Worm (Caenorhabditis elegans): ENCODE data around the gene F58F12.1.
A peak's percentile ranks its signal among the peaks of the same experiment; 100 is the strongest.

F58F12.1 gene

DNA sequence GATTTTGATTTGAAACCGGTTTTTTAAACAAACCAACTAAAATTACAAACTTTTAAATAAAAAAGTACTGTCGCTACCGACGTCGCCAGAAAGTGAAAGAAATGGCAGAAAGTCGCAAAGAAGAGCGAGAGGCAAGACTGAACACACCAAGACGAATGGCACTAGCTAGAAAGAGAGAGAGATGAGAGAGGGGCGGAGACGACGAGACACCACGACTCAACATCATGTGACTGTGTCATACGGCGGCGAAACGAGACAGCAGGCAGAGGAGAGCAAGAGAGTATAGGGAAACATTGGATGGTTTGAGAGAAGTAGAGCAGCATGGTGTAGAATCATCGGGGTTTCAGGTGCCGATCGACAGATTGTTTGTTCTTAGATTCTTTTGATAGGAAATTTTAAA is 35.1 kb upstream of the F58F12.1 start (continued):
- TF ChIP-seq hlh-17 (GFP tag; optimal IDR thresholded peaks at IDR 0.05; ENCODE audit: borderline replicate concordance) (no peak), mep-1 (tag; optimal IDR thresholded peaks at IDR 0.05) (peak; percentile 95), ztf-4 (tag; optimal IDR thresholded peaks at IDR 0.05) (peak; percentile 96), fkh-8 (tag; optimal IDR thresholded peaks at IDR 0.05) (peak; percentile 88), pag-3 (tag; optimal IDR thresholded peaks at IDR 0.05; ENCODE audit: borderline replicate concordance, insufficient read depth) (no peak), snpc-4 (tag; optimal IDR thresholded peaks at IDR 0.05) (peak; percentile 60), egl-13 (tag; optimal IDR thresholded peaks at IDR 0.05) (peak; percentile 46), pqm-1 (tag; optimal IDR thresholded peaks at IDR 0.05) (no peak), nhr-77 (tag; optimal IDR thresholded peaks at IDR 0.05) (peak; percentile 28), nhr-28 (tag; optimal IDR thresholded peaks at IDR 0.05) (no peak), nhr-85 (tag) (peak; percentile 89), nhr-47 (tag; optimal IDR thresholded peaks at IDR 0.05) (peak; percentile 94), F16B12.6 (tag; optimal IDR thresholded peaks at IDR 0.05) (no peak), irx-1 (tag; optimal IDR thresholded peaks at IDR 0.05) (peak; percentile 74), isw-1 (GFP tag; IDR thresholded peaks at IDR 0.05) (peak; percentile 67), C16A3.4 (tag; optimal IDR thresholded peaks at IDR 0.05) (peak; percentile 83), unc-130 (tag; optimal IDR thresholded peaks at IDR 0.05) (peak; percentile 66), pax-3 (tag; optimal IDR thresholded peaks at IDR 0.05) (peak; percentile 41), dsc-1 (tag; optimal IDR thresholded peaks at IDR 0.05) (peak; percentile 82), elt-3 (tag; optimal IDR thresholded peaks at IDR 0.05) (peak in 5 of 6 experiments; percentile 19 to 93 (median 59)), unc-62 (GFP tag; optimal IDR thresholded peaks at IDR 0.05) (no peak), unc-86 (tag; optimal IDR thresholded peaks at IDR 0.05) (peak; percentile 91), lin-14 (GFP tag; optimal IDR thresholded peaks at IDR 0.05) (peak; percentile 96), ceh-63 (GFP tag; optimal IDR thresholded peaks at IDR 0.05) (no peak), tbx-2 (tag; optimal IDR thresholded peaks at IDR 0.05) (peak; percentile 94), sptf-1 (tag; optimal IDR thresholded peaks at IDR 0.05) (no peak), zag-1 (tag; optimal IDR thresholded peaks at IDR 0.05) (no peak), ceh-88 (GFP tag; IDR thresholded peaks at IDR 0.05) (no peak; the same call in 1 of the 2 replicates), lir-3 (tag; optimal IDR thresholded peaks at IDR 0.05; ENCODE audit: poor library complexity) (peak; percentile 78), ceh-90 (tag; optimal IDR thresholded peaks at IDR 0.05) (no peak), tlp-1 (tag; optimal IDR thresholded peaks at IDR 0.05) (no peak), nhr-71 (tag; optimal IDR thresholded peaks at IDR 0.05) (peak; percentile 97), swsn-7 (tag; optimal IDR thresholded peaks at IDR 0.05) (peak; percentile 94), ceh-8 (GFP tag; optimal IDR thresholded peaks at IDR 0.05) (peak; percentile 73), C34B4.2 (tag; optimal IDR thresholded peaks at IDR 0.05) (no peak), sox-4 (tag; optimal IDR thresholded peaks at IDR 0.05) (peak; percentile 69), lin-35 (GFP tag; optimal IDR thresholded peaks at IDR 0.05) (peak; percentile 81 to 89), rnt-1 (tag; optimal IDR thresholded peaks at IDR 0.05) (peak; percentile 90), C04F5.9 (tag; optimal IDR thresholded peaks at IDR 0.05) (peak; percentile 2), nhr-90 (tag; optimal IDR thresholded peaks at IDR 0.05; ENCODE audit: poor library complexity) (peak; percentile 93), ets-5 (GFP tag; IDR thresholded peaks at IDR 0.05) (no peak), unc-98 (GFP tag; IDR thresholded peaks at IDR 0.05) (no peak), nhr-12 (tag; optimal IDR thresholded peaks at IDR 0.05) (no peak), lin-13 (GFP tag; optimal IDR thresholded peaks at IDR 0.05) (peak; percentile 89), fkh-4 (tag; optimal IDR thresholded peaks at IDR 0.05; ENCODE audit: borderline replicate concordance) (no peak), hpl-2 (GFP tag; optimal IDR thresholded peaks at IDR 0.05) (peak; percentile 81), dpl-1 (GFP tag; optimal IDR thresholded peaks at IDR 0.05) (peak; percentile 58 to 76 (median 66)), zip-4 (GFP tag; optimal IDR thresholded peaks at IDR 0.05) (peak; percentile 66), xbp-1 (tag; optimal IDR thresholded peaks at IDR 0.05) (peak; percentile 90)

Measured in whole organism, L1 larva.